Fruit fly (Drosophila melanogaster): ENCODE data around the gene CG34248.

- TF ChIP-seq CG14655 (GFP tag; optimal IDR thresholded peaks at IDR 0.05) (no peak), CG12605 (GFP tag; IDR thresholded peaks at IDR 0.05) (no peak), CG10348 (GFP tag; IDR thresholded peaks at IDR 0.05) (no peak), CG17806 (tag; optimal IDR thresholded peaks at IDR 0.05) (no peak), CG8159 (tag; optimal IDR thresholded peaks at IDR 0.05) (no peak), CG4496 (GFP tag; IDR thresholded peaks at IDR 0.05) (no peak), CG8301 (tag; optimal IDR thresholded peaks at IDR 0.05) (no peak), gl (tag; optimal IDR thresholded peaks at IDR 0.05) (no peak), CG32121 (GFP tag; IDR thresholded peaks at IDR 0.05) (no peak), EcR (GFP tag; optimal IDR thresholded peaks at IDR 0.05) (no peak), Pif1A (GFP tag; optimal IDR thresholded peaks at IDR 0.05) (no peak), CG34367 (tag; optimal IDR thresholded peaks at IDR 0.05) (no peak)
Observed at dm6 chr3L:16270802-16271332, at the start of gene CG34248, which contains the start of gene CG13067.

Measured in whole organism, pupa.